Worm (Caenorhabditis elegans) whole organism, mixed stage, embryonic: ENCODE data around the gene Y66D12A.10.

Source experiments
- ceh-39 ChIP-seq: fragments of 150-350 bp; optimal IDR thresholded peaks from 2 replicates; lab custom pipeline; 2014; ENCODE audit warnings: missing biosample characterization, missing genetic modification characterization
- ceh-83 ChIP-seq: fragments of 200-800 bp; sonication (Bioruptor generic); optimal IDR thresholded peaks from 2 replicates; lab custom pipeline; 2018; ENCODE audit warnings: mild to moderate bottlenecking, missing genetic modification characterization, missing compliant biosample characterization
- nhr-76 ChIP-seq: sonication (generic microtip); optimal IDR thresholded peaks from 2 replicates; lab custom pipeline; 2017; ENCODE audit warnings: missing biosample characterization, missing genetic modification characterization
- ztf-11 ChIP-seq: fragments of 150-350 bp; optimal IDR thresholded peaks from 2 replicates; lab custom pipeline; 2014; ENCODE audit warnings: missing biosample characterization, missing genetic modification characterization

DNA sequence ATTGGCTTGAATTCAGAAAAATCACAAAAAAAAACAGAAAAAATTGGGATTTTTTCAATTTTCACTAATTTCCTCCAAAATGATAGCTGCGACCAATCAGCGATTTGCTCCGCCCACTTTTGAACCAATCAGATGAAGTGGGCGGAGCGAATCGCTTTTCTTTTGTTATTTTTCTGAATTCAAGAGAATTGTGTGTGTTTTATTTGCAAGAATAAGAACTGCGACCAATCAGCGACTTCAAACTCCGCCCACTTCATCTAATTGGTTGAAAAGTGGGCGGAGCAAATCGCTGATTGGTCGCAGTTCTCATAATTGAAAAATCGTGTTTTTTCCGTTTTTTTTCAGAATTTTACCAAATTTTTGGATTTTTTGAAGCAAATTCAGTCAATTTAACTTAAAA lies 16.9 kb downstream of the Y66D12A.10 start:
- TF ChIP-seq ceh-39 (tag; lab: Kevin White, UChicago) (no peak), ztf-11 (tag; lab: Kevin White, UChicago) (no peak), nhr-76 (tag; lab: Kevin White, UChicago) (no peak), ceh-83 (GFP tag; lab: Kevin White, UChicago) (no peak)
